Fruit fly (Drosophila melanogaster) Kc167 (cell line): Measurements from ENCODE around the gene CG9171.

Experiments
- Myc ChIP-seq: fragments of >200 bp; optimal IDR thresholded peaks from 2 replicates; lab custom pipeline; 2017; ENCODE audit warnings: missing external identifiers
- Sin3A ChIP-seq: fragments of >200 bp; optimal IDR thresholded peaks from 2 replicates; lab custom pipeline; 2018; ENCODE audit warnings: missing external identifiers
- h ChIP-seq: fragments of >200 bp; optimal IDR thresholded peaks from 3 replicates; lab custom pipeline; 2018; ENCODE audit warnings: missing external identifiers
- insv ChIP-seq: fragments of >200 bp; optimal IDR thresholded peaks from 3 replicates; lab custom pipeline; 2018; ENCODE audit warnings: missing external identifiers
- psq ChIP-seq: fragments of >200 bp; optimal IDR thresholded peaks from 2 replicates; lab custom pipeline; 2017; ENCODE audit warnings: missing external identifiers
- ttk ChIP-seq: sonication (Bioruptor generic); optimal IDR thresholded peaks from 2 replicates; lab custom pipeline; 2017; ENCODE audit warnings: missing external identifiers

CG9171 gene

DNA sequence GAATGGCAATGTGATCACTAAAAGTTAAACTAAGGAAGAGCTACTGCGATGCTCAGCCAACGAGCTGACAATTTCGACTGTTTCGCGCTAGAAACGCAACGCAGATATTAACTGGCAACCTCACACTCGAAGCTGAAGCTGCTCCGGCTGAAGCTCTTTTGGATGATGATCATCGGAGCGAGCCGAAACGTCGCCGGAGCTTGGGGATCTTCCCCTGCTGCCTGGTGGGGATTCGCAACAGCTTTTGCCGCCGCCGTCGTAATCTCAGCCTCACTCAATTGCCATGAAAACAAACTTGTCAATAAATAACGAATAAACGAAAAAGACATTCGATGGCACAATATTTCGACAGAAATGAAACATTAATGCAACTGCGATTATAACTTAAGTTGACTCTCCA, 34.0 kb downstream of the CG9171 start, which contains the start of gene obst-E:
Gene obst-E (minus strand): TSS at position 101 of the 400 bp plus-strand sequence.
- no peak for TF ChIP-seq Sin3A (lab: Kevin White, UChicago)
- no peak for TF ChIP-seq insv (lab: Kevin White, UChicago)
- no peak for TF ChIP-seq h (lab: Kevin White, UChicago)
- no peak for TF ChIP-seq Myc
- no peak for TF ChIP-seq ttk (lab: Kevin White, UChicago)
- TF ChIP-seq psq (lab: Kevin White, UChicago) = no peak

DNA sequence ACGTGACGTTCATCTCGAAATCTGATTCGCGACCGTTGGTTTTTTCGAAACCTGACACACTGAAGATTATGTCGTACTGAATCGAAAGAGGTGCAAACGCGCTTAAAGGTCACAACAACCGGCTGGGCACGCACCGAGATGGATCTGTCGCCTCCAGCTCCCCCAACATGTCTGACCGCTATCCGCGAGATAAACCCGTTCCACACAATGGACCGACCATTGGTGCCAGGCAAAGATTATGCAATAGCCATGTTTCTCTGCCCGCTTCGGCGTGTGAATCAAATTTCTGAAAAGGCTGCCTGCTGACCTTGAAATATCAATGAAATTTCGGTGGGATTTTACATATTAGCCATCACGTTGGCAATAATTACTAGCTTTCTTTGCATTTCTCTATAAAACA, 34.9 kb downstream of the CG9171 start:
- TF ChIP-seq h (lab: Kevin White, UChicago) (no peak), Sin3A (lab: Kevin White, UChicago) (no peak), ttk (lab: Kevin White, UChicago) (no peak), psq (lab: Kevin White, UChicago) (no peak), Myc (no peak), insv (lab: Kevin White, UChicago) (no peak)

DNA sequence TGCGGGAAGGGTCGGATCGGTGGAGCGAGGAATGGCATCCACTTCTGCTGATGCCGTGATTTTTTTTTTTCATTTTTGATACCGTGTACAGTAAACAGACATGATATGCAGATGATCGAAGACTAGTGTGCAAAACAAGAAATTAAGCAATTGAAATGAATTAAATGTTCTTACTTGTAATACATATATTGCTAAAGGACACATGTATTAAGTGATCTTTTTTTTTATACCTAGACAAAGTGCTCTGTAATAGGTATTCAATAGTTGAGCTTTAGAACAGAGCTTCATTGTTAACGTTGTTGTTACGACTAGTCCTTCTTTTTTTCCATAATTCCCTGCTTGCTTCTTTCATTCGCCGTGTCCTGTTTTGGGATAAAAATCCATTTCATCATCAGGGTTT, 48.6 kb downstream of the CG9171 start:
- TF ChIP-seq Myc (no peak), ttk (lab: Kevin White, UChicago) (no peak), Sin3A (lab: Kevin White, UChicago) (no peak)

dm6 chr2L:5748188-5748587, 51.9 kb downstream of the CG9171 start:
- no peak for TF ChIP-seq insv (lab: Kevin White, UChicago)
- TF ChIP-seq h (lab: Kevin White, UChicago) = no peak
- no peak for TF ChIP-seq ttk (lab: Kevin White, UChicago)
- TF ChIP-seq psq (lab: Kevin White, UChicago) = no peak
- no peak for TF ChIP-seq Myc
- no peak for TF ChIP-seq Sin3A (lab: Kevin White, UChicago)

DNA sequence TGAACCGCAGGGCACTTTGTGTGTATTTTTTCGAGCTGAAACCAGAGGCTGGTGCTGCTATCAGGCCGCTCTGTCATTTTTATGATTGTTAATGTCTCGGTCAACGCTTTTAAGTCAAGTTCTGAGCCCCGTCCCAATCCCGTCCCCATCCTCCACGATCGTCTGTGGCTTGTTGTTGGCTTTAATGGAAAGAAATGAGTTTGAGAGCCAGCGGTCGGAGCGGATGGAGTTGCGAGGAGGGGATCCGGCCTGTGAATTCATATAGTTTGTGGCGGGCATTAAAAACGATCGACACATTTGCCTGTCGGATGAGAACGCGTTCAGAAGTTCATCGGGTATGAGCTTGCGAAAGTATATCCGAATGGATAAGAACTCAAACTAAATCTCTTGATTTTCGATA, 54.2 kb downstream of the CG9171 start, which contains the start of gene CG11029:
Gene CG11029 (plus strand): TSS at position 301 of the 400 bp plus-strand sequence.
- TF ChIP-seq ttk (lab: Kevin White, UChicago) (no peak), insv (lab: Kevin White, UChicago) (no peak), h (lab: Kevin White, UChicago) (no peak), Sin3A (lab: Kevin White, UChicago) (no peak), psq (lab: Kevin White, UChicago) (no peak), Myc (no peak)

dm6 chr2L:5743537-5744148, 56.4 kb downstream of the CG9171 start:
- no peak for TF ChIP-seq ttk (lab: Kevin White, UChicago)
- no peak for TF ChIP-seq Sin3A (lab: Kevin White, UChicago)
- TF ChIP-seq insv (lab: Kevin White, UChicago) = no peak

DNA sequence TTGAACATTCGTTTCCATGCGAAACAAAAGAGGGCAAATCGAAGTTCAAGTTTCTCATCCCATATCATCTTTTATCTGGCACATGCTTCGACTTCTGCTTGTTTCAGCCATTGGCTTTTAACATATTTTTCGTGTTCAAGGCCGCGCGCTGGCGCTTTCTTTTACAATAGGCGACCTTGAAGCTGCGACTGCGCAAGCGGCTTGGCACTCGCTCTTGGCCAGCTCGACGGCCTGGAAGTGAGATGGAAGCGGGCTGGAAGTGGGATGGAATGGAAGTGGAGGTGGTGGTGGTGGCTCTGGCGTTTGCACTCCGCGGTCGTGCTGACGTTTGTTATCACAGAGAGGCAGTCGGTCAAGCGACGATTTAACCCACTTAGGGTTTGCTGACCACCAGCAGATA, 57.6 kb downstream of the CG9171 start:
- TF ChIP-seq Sin3A (lab: Kevin White, UChicago) = no peak
- no peak for TF ChIP-seq ttk (lab: Kevin White, UChicago)
- no peak for TF ChIP-seq psq (lab: Kevin White, UChicago)
- no peak for TF ChIP-seq h (lab: Kevin White, UChicago)
- TF ChIP-seq Myc = no peak
- TF ChIP-seq insv (lab: Kevin White, UChicago) = no peak

- TF ChIP-seq ttk (lab: Kevin White, UChicago) = no peak
- no peak for TF ChIP-seq Myc
- TF ChIP-seq h (lab: Kevin White, UChicago) = no peak
- TF ChIP-seq psq (lab: Kevin White, UChicago) = no peak
- no peak for TF ChIP-seq Sin3A (lab: Kevin White, UChicago)
- TF ChIP-seq insv (lab: Kevin White, UChicago) = no peak
These were observed 58.9 kb downstream of the CG9171 start, which contains the start of gene CG11147 for dm6 chr2L:5741144-5741543. Gene CG11147, minus strand, starts transcription at chr2L:5741244.

dm6 chr2L:5740740-5741139, 59.3 kb downstream of the CG9171 start:
- TF ChIP-seq Sin3A (lab: Kevin White, UChicago) = no peak

- no peak for TF ChIP-seq Sin3A (lab: Kevin White, UChicago)
- TF ChIP-seq h (lab: Kevin White, UChicago) = no peak
These were observed 69.6 kb downstream of the CG9171 start for dm6 chr2L:5730432-5730831.

DNA sequence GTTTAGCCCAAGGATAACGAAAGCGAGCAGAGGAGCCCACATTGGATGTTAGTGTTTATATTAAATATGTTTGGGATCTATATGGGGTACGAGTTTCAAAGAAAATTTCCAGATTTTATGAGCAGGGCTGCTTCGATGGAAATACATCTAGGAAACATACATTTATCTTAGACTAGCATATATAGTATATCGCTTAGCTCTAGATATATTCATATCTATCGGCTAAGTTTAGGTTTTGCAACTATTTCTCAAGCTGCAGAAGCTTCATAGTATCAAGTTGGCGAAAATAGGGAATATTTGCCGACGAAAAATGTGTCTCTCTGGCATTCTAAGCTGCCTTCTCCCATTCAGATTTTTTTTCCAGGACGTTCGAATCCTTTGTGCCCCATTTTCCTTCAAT, 71.3 kb downstream of the CG9171 start, which contains the start of gene CG14006:
Gene CG14006 (minus strand): TSS at position 101 of the 400 bp plus-strand sequence.
- TF ChIP-seq Sin3A (lab: Kevin White, UChicago) (no peak), psq (lab: Kevin White, UChicago) (no peak), insv (lab: Kevin White, UChicago) (no peak), h (lab: Kevin White, UChicago) (no peak), ttk (lab: Kevin White, UChicago) (no peak), Myc (no peak)

DNA sequence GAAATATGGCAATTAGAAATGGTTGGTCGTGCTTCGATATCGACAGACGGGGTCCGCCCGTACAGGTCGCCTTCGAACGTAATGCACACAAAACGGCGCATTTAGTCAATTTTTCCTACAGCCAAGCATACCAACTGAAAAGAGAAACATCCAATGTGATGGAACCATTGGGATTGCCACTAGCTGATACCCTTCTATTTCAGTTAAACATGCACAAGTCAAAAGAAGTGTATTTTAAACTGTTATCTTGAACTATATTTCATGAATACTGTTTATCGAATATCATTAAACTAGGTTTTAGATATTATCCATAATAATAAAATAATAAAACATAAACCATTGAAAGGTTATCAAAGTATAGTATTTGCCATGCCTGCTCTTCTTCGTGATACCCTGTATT, 74.0 kb downstream of the CG9171 start:
- TF ChIP-seq h (lab: Kevin White, UChicago) = no peak
- TF ChIP-seq insv (lab: Kevin White, UChicago) = no peak
- TF ChIP-seq ttk (lab: Kevin White, UChicago) = no peak
- TF ChIP-seq Myc = no peak
- no peak for TF ChIP-seq psq (lab: Kevin White, UChicago)
- no peak for TF ChIP-seq Sin3A (lab: Kevin White, UChicago)
